Worm (Caenorhabditis elegans) whole organism, mixed stage, embryonic: Measurements from ENCODE around the gene D1046.16.

Experiments used
- M03D4.4 ChIP-seq: sonication (generic microtip); optimal IDR thresholded peaks from 2 replicates; lab custom pipeline; 2017; ENCODE audit warnings: mild to moderate bottlenecking, missing genetic modification characterization, missing compliant biosample characterization
- bed-3 ChIP-seq: fragments of 200-800 bp; sonication (Bioruptor generic); optimal IDR thresholded peaks from 3 replicates; lab custom pipeline; 2018; ENCODE audit warnings: mild to moderate bottlenecking, missing genetic modification characterization, moderate library complexity, missing compliant biosample characterization
- blmp-1 ChIP-seq: fragments of 150-350 bp; optimal IDR thresholded peaks from 2 replicates; lab custom pipeline; 2014; ENCODE audit warnings: missing biosample characterization, missing genetic modification characterization
- ceh-39 ChIP-seq: fragments of 150-350 bp; optimal IDR thresholded peaks from 2 replicates; lab custom pipeline; 2014; ENCODE audit warnings: missing biosample characterization, missing genetic modification characterization
- ceh-43 ChIP-seq: fragments of 200-800 bp; sonication (Bioruptor generic); optimal IDR thresholded peaks from 2 replicates; lab custom pipeline; 2018; ENCODE audit warnings: mild to moderate bottlenecking, missing genetic modification characterization, moderate library complexity, missing compliant biosample characterization
- ceh-83 ChIP-seq: fragments of 200-800 bp; sonication (Bioruptor generic); optimal IDR thresholded peaks from 2 replicates; lab custom pipeline; 2018; ENCODE audit warnings: mild to moderate bottlenecking, missing genetic modification characterization, missing compliant biosample characterization
- ces-1 ChIP-seq: fragments of 150-350 bp; optimal IDR thresholded peaks from 2 replicates; lab custom pipeline; 2014; ENCODE audit warnings: missing biosample characterization, missing genetic modification reagents, missing genetic modification characterization
- cnd-1 ChIP-seq: fragments of 200-800 bp; sonication (Bioruptor generic); optimal IDR thresholded peaks from 2 replicates; lab custom pipeline; 2018; ENCODE audit warnings: mild to moderate bottlenecking, missing genetic modification characterization, missing compliant biosample characterization
- drap-1 ChIP-seq: fragments of 200-800 bp; sonication (Bioruptor generic); optimal IDR thresholded peaks from 3 replicates; lab custom pipeline; 2018; ENCODE audit warnings: mild to moderate bottlenecking, missing genetic modification characterization, missing compliant biosample characterization
- elt-1 ChIP-seq: sonication (generic microtip); optimal IDR thresholded peaks from 2 replicates; lab custom pipeline; 2017; ENCODE audit warnings: missing genetic modification characterization, mild to moderate bottlenecking, missing compliant biosample characterization, antibody characterized with exemption, moderate library complexity, borderline replicate concordance; ENCODE audit not compliant: insufficient read depth
- elt-3 ChIP-seq: fragments of 150-350 bp; optimal IDR thresholded peaks from 2 replicates; lab custom pipeline; 2014; ENCODE audit warnings: missing biosample characterization, missing genetic modification characterization
- flh-1 ChIP-seq: fragments of 200-800 bp; sonication (Bioruptor generic); optimal IDR thresholded peaks from 2 replicates; lab custom pipeline; 2018; ENCODE audit warnings: mild to moderate bottlenecking, missing genetic modification characterization, moderate library complexity, missing compliant biosample characterization
- ham-2 ChIP-seq: fragments of 200-800 bp; sonication (Bioruptor generic); optimal IDR thresholded peaks from 2 replicates; lab custom pipeline; 2018; ENCODE audit warnings: mild to moderate bottlenecking, missing genetic modification characterization, missing compliant biosample characterization
- hlh-1 ChIP-seq: fragments of 150-350 bp; optimal IDR thresholded peaks from 2 replicates; lab custom pipeline; 2014; ENCODE audit warnings: missing biosample characterization, missing genetic modification reagents, missing genetic modification characterization
- lin-13 ChIP-seq: fragments of 150-350 bp; optimal IDR thresholded peaks from 2 replicates; lab custom pipeline; 2014; ENCODE audit warnings: missing biosample characterization, missing genetic modification characterization
- lin-32 ChIP-seq: fragments of 200-800 bp; sonication (Bioruptor generic); optimal IDR thresholded peaks from 2 replicates; lab custom pipeline; 2018; ENCODE audit warnings: mild to moderate bottlenecking, missing genetic modification characterization, missing compliant biosample characterization
- lsy-2 ChIP-seq: fragments of 150-350 bp; optimal IDR thresholded peaks from 2 replicates; lab custom pipeline; 2014; ENCODE audit warnings: missing biosample characterization, missing genetic modification characterization
- mab-5 ChIP-seq: fragments of 150-350 bp; optimal IDR thresholded peaks from 2 replicates; lab custom pipeline; 2014; ENCODE audit warnings: missing biosample characterization, missing genetic modification characterization
- mep-1 ChIP-seq: fragments of 150-350 bp; optimal IDR thresholded peaks from 2 replicates; lab custom pipeline; 2017; ENCODE audit warnings: missing biosample characterization, missing genetic modification reagents, missing genetic modification characterization, inconsistent platforms
- mls-2 ChIP-seq: sonication (generic microtip); optimal IDR thresholded peaks from 2 replicates; lab custom pipeline; 2016; ENCODE audit warnings: mild to moderate bottlenecking, missing genetic modification characterization, moderate library complexity, missing compliant biosample characterization
- nhr-12 ChIP-seq: fragments of 150-350 bp; optimal IDR thresholded peaks from 2 replicates; lab custom pipeline; 2014; ENCODE audit warnings: missing biosample characterization, missing genetic modification characterization
- nhr-2 ChIP-seq: fragments of 150-350 bp; optimal IDR thresholded peaks from 2 replicates; lab custom pipeline; 2014; ENCODE audit warnings: missing biosample characterization, missing genetic modification characterization
- nhr-237 ChIP-seq: fragments of 150-350 bp; optimal IDR thresholded peaks from 2 replicates; lab custom pipeline; 2014; ENCODE audit warnings: missing biosample characterization, missing genetic modification characterization
- nhr-28 ChIP-seq: fragments of 150-350 bp; optimal IDR thresholded peaks from 2 replicates; lab custom pipeline; 2014; ENCODE audit warnings: missing biosample characterization, missing genetic modification characterization
- nhr-76 ChIP-seq: sonication (generic microtip); optimal IDR thresholded peaks from 2 replicates; lab custom pipeline; 2017; ENCODE audit warnings: missing biosample characterization, missing genetic modification characterization
- pha-4 ChIP-seq: fragments of 150-350 bp; optimal IDR thresholded peaks from 2 replicates; lab custom pipeline; 2018; ENCODE audit warnings: missing biosample characterization, missing genetic modification reagents, missing genetic modification characterization
- sem-2 ChIP-seq: fragments of 200-800 bp; sonication (Bioruptor generic); optimal IDR thresholded peaks from 2 replicates; lab custom pipeline; 2018; ENCODE audit warnings: mild to moderate bottlenecking, missing genetic modification characterization, missing compliant biosample characterization
- snpc-4 ChIP-seq: fragments of 150-350 bp; optimal IDR thresholded peaks from 2 replicates; lab custom pipeline; 2014; ENCODE audit warnings: missing biosample characterization, missing genetic modification characterization
- sptf-1 ChIP-seq: sonication (generic microtip); optimal IDR thresholded peaks from 2 replicates; lab custom pipeline; 2017; ENCODE audit warnings: mild to moderate bottlenecking, missing genetic modification characterization, moderate library complexity, missing compliant biosample characterization
- tbx-8 ChIP-seq: fragments of 200-800 bp; sonication (Bioruptor generic); optimal IDR thresholded peaks from 2 replicates; lab custom pipeline; 2018; ENCODE audit warnings: mild to moderate bottlenecking, missing genetic modification characterization, moderate library complexity, missing compliant biosample characterization
- unc-120 ChIP-seq: sonication (generic microtip); optimal IDR thresholded peaks from 2 replicates; lab custom pipeline; 2017; ENCODE audit warnings: missing genetic modification characterization, missing compliant biosample characterization; ENCODE audit not compliant: poor library complexity, severe bottlenecking
- unc-39 ChIP-seq: fragments of 150-350 bp; optimal IDR thresholded peaks from 2 replicates; lab custom pipeline; 2014; ENCODE audit warnings: missing biosample characterization, missing genetic modification characterization
- unc-62 ChIP-seq: fragments of 150-350 bp; optimal IDR thresholded peaks from 2 replicates; lab custom pipeline; 2014; ENCODE audit warnings: missing biosample characterization, missing genetic modification reagents, missing genetic modification characterization
- zip-8 ChIP-seq: fragments of 150-350 bp; optimal IDR thresholded peaks from 2 replicates; lab custom pipeline; 2014; ENCODE audit warnings: missing biosample characterization, missing genetic modification characterization
- ztf-11 ChIP-seq: fragments of 150-350 bp; optimal IDR thresholded peaks from 2 replicates; lab custom pipeline; 2014; ENCODE audit warnings: missing biosample characterization, missing genetic modification characterization

The D1046.16 gene

ce11 chrIV:8926511-8926910, 4.6 kb downstream of the D1046.16 start:
- TF ChIP-seq tbx-8 (GFP tag; lab: Kevin White, UChicago), result no peak
- TF ChIP-seq nhr-2 (tag; lab: Kevin White, UChicago), result no peak
- no peak for TF ChIP-seq flh-1 (GFP tag; lab: Kevin White, UChicago)
- no peak for TF ChIP-seq bed-3 (GFP tag; lab: Kevin White, UChicago)

DNA sequence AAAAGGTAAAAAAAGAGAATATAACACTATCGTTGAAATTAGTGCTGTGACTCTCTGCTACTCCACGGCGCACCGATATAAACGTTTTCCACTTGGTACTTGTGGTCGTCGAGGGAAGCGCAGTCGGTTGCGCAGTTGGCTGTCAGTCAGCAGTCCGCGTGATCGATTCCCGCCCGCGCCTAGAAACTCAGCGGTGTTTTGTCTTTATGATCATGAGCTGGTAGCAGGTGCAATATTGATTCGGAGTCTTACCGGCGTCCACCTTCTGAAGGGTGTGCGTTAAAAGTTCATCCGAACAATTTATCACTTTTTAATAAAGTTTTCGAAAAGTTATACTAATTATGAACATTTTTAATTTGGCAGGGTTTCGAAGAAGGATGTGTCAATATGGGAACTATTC, 5.1 kb downstream of the D1046.16 start:
- peak; percentile 98 for TF ChIP-seq ceh-83 (GFP tag; lab: Kevin White, UChicago)
- peak; percentile 96 for TF ChIP-seq sem-2 (GFP tag; lab: Kevin White, UChicago)
- TF ChIP-seq hlh-1 (tag; lab: Kevin White, UChicago), result peak; percentile 74
- peak; percentile 43 for TF ChIP-seq lsy-2
- TF ChIP-seq pha-4, result peak; percentile 68
- TF ChIP-seq sptf-1 (tag; lab: Kevin White, UChicago), result peak; percentile 99
- peak; percentile 94 for TF ChIP-seq tbx-8 (GFP tag; lab: Kevin White, UChicago)
- peak; percentile 92 for TF ChIP-seq unc-120 (tag; lab: Kevin White, UChicago)
- no peak for TF ChIP-seq blmp-1 (tag; lab: Kevin White, UChicago)
- peak; percentile 62 for TF ChIP-seq ztf-11 (tag; lab: Kevin White, UChicago)
- TF ChIP-seq flh-1 (GFP tag; lab: Kevin White, UChicago), result peak; percentile 95
- TF ChIP-seq nhr-12 (tag; lab: Kevin White, UChicago), result no peak
- peak; percentile 98 for TF ChIP-seq cnd-1 (tag; lab: Kevin White, UChicago)
- TF ChIP-seq M03D4.4 (tag; lab: Kevin White, UChicago), result peak; percentile 97
- TF ChIP-seq unc-62 (GFP tag; lab: Kevin White, UChicago), result peak; percentile 84
- peak; percentile 97 for TF ChIP-seq drap-1 (GFP tag; lab: Kevin White, UChicago)
- TF ChIP-seq ham-2 (GFP tag; lab: Kevin White, UChicago), result peak; percentile 96
- peak; percentile 98 for TF ChIP-seq mls-2
- TF ChIP-seq ceh-43 (GFP tag; lab: Kevin White, UChicago), result peak; percentile 97
- no peak for TF ChIP-seq zip-8 (tag; lab: Kevin White, UChicago)
- TF ChIP-seq lin-13 (tag; lab: Kevin White, UChicago), result peak; percentile 59
- peak; percentile 58 for TF ChIP-seq mep-1 (tag; lab: Kevin White, UChicago)
- peak; percentile 4 for TF ChIP-seq ces-1
- TF ChIP-seq bed-3 (GFP tag; lab: Kevin White, UChicago), result peak; percentile 94
- TF ChIP-seq nhr-28 (tag; lab: Kevin White, UChicago), result peak; percentile 58
- peak; percentile 64 for TF ChIP-seq elt-3 (tag; lab: Kevin White, UChicago)
- no peak for TF ChIP-seq elt-1 (tag; lab: Kevin White, UChicago)
- no peak for TF ChIP-seq ceh-39 (tag; lab: Kevin White, UChicago)
- peak; percentile 28 for TF ChIP-seq nhr-76 (tag; lab: Kevin White, UChicago)
- no peak for TF ChIP-seq unc-39 (tag; lab: Kevin White, UChicago)
- peak; percentile 10 for TF ChIP-seq nhr-2 (tag; lab: Kevin White, UChicago)
- TF ChIP-seq snpc-4, result no peak
- TF ChIP-seq mab-5 (tag; lab: Kevin White, UChicago), result peak; percentile 34
- TF ChIP-seq lin-32 (GFP tag; lab: Kevin White, UChicago), result peak; percentile 96
- TF ChIP-seq nhr-237 (tag; lab: Kevin White, UChicago), result peak; percentile 57

DNA sequence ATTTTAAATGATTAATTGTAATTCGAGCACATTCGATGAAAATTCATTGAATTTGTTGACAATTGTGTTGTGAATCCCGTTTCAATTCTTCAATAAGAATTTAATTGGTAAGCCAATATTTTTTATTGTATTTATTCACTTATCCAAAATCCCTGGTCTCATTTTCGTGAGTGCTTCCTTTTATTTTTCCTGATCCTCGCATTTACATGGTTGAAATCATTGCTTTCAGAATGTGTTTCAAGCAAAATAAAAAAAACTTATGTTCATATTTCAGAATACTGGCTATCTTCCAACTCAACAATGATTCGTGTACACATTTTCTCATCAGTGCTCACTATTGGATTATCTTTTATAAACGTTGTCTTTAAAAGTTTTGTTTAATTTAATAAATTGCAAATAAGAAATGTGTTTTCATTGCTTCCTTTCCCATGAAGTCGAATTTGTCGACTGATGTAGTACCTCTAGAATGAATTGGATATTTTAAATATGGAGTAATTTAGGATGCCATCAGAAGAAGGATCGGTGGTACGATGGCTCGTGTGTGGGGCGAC, 8.1 kb downstream of the D1046.16 start, which contains the start of the genes D1046.18 and slc-25A26:
Gene D1046.18, plus strand, starts transcription at position 301 of the 551 bp plus-strand sequence.
Gene slc-25A26, plus strand, starts transcription at position 501 of the 551 bp plus-strand sequence.
- no peak for TF ChIP-seq lin-32 (GFP tag; lab: Kevin White, UChicago)
- no peak for TF ChIP-seq tbx-8 (GFP tag; lab: Kevin White, UChicago)
- no peak for TF ChIP-seq drap-1 (GFP tag; lab: Kevin White, UChicago)
- no peak for TF ChIP-seq unc-39 (tag; lab: Kevin White, UChicago)
- no peak for TF ChIP-seq bed-3 (GFP tag; lab: Kevin White, UChicago)
- TF ChIP-seq snpc-4, result no peak
- TF ChIP-seq ces-1, result no peak
- TF ChIP-seq unc-120 (tag; lab: Kevin White, UChicago), result no peak
- no peak for TF ChIP-seq unc-62 (GFP tag; lab: Kevin White, UChicago)
- TF ChIP-seq mab-5 (tag; lab: Kevin White, UChicago), result no peak
- TF ChIP-seq nhr-2 (tag; lab: Kevin White, UChicago), result no peak
